Worm (Caenorhabditis elegans) whole organism, L3 larva: ENCODE data around the gene fbxc-47.

Experiments
- R02D3.7 ChIP-seq: fragments of 150-350 bp; optimal IDR thresholded peaks from 2 replicates; lab custom pipeline; 2014; ENCODE audit warnings: missing biosample characterization, missing genetic modification characterization
- elt-3 ChIP-seq, 3 experiments: fragments of 150-350 bp in 1 of 3; sonication (generic microtip) in 2 of 3; optimal IDR thresholded peaks; 2 replicates in 2 of 3; 4 replicates in 1 of 3; lab custom pipeline; 2014 to 2017; ENCODE audit warnings: missing biosample characterization in 3 of 3, missing genetic modification characterization in 3 of 3
- fkh-2 ChIP-seq: fragments of 150-350 bp; optimal IDR thresholded peaks from 2 replicates; lab custom pipeline; 2014; ENCODE audit warnings: missing biosample characterization, missing genetic modification reagents, missing genetic modification characterization
- jun-1 ChIP-seq: fragments of 150-350 bp; optimal IDR thresholded peaks from 2 replicates; lab custom pipeline; 2014; ENCODE audit warnings: missing biosample characterization, missing genetic modification reagents, missing genetic modification characterization
- mdl-1 ChIP-seq: fragments of 150-350 bp; optimal IDR thresholded peaks from 2 replicates; lab custom pipeline; 2014; ENCODE audit warnings: missing biosample characterization, missing genetic modification characterization
- nhr-11 ChIP-seq: fragments of 150-350 bp; optimal IDR thresholded peaks from 2 replicates; lab custom pipeline; 2014; ENCODE audit warnings: missing biosample characterization, missing genetic modification characterization
- nhr-12 ChIP-seq: fragments of 150-350 bp; optimal IDR thresholded peaks from 2 replicates; lab custom pipeline; 2014; ENCODE audit warnings: missing biosample characterization, missing genetic modification characterization
- nhr-76 ChIP-seq: fragments of 150-350 bp; sonication (generic microtip); optimal IDR thresholded peaks from 5 replicates; lab custom pipeline; 2014; ENCODE audit warnings: missing biosample characterization, missing genetic modification characterization
- unc-39 ChIP-seq: sonication (generic microtip); optimal IDR thresholded peaks from 4 replicates; lab custom pipeline; 2017; ENCODE audit warnings: missing biosample characterization, missing genetic modification characterization
- unc-62 ChIP-seq: fragments of 150-350 bp; sonication (generic microtip); optimal IDR thresholded peaks from 4 replicates; lab custom pipeline; 2014; ENCODE audit warnings: missing biosample characterization, missing genetic modification reagents, missing genetic modification characterization

- TF ChIP-seq unc-39 (tag; lab: Kevin White, UChicago), result no peak
- no peak for TF ChIP-seq unc-62
- no peak for TF ChIP-seq R02D3.7
- no peak for TF ChIP-seq mdl-1 (tag; lab: Kevin White, UChicago)
- no peak for TF ChIP-seq elt-3 (tag; optimal IDR thresholded peaks at IDR 0.05; lab: Kevin White, UChicago)
- TF ChIP-seq jun-1, result no peak
- no peak for TF ChIP-seq nhr-76
- no peak for TF ChIP-seq nhr-11 (tag; lab: Kevin White, UChicago)
- no peak for TF ChIP-seq nhr-12 (tag; lab: Kevin White, UChicago)
- no peak for TF ChIP-seq fkh-2 (tag; lab: Kevin White, UChicago)
Measured at ce11 chrIV:3855543-3855942, 50.2 kb downstream of the fbxc-47 start, which contains the start of gene zag-1.
